Fruit fly (Drosophila melanogaster) whole organism, prepupa: ENCODE measurements around the gene CG7920.

Experiments used
- Blimp-1 ChIP-seq: fragments of 200-800 bp; sonication (Bioruptor generic); optimal IDR thresholded peaks from 3 replicates; lab custom pipeline; 2017; ENCODE audit warnings: missing biosample characterization, missing genetic modification characterization, mild to moderate bottlenecking, moderate library complexity, missing genetic modification reagents
- CG10631 ChIP-seq: fragments of 200-800 bp; sonication (Bioruptor generic); optimal IDR thresholded peaks from 2 replicates; lab custom pipeline; 2016; ENCODE audit warnings: missing biosample characterization, missing genetic modification characterization
- CG10669 ChIP-seq: fragments of 200-800 bp; sonication (Bioruptor generic); optimal IDR thresholded peaks from 3 replicates; lab custom pipeline; 2018; ENCODE audit warnings: missing biosample characterization, mild to moderate bottlenecking, missing genetic modification characterization, moderate library complexity
- CG11762 ChIP-seq: fragments of 200-800 bp; sonication (Bioruptor generic); optimal IDR thresholded peaks from 3 replicates; lab custom pipeline; 2016; ENCODE audit warnings: missing biosample characterization, missing genetic modification characterization; ENCODE audit not compliant: insufficient read depth
- CG15336 ChIP-seq: fragments of 200-800 bp; sonication (Bioruptor generic); IDR thresholded peaks from 2 replicates; pipeline ENCODE4 v1.3.6; 2022; ENCODE audit warnings: missing biosample characterization, missing genetic modification characterization
- CG1621 ChIP-seq: fragments of 200-800 bp; sonication (Bioruptor generic); optimal IDR thresholded peaks from 3 replicates; lab custom pipeline; 2018; ENCODE audit warnings: missing biosample characterization, mild to moderate bottlenecking, missing genetic modification characterization
- CG16779 ChIP-seq: fragments of 200-800 bp; sonication (Bioruptor generic); optimal IDR thresholded peaks from 3 replicates; lab custom pipeline; 2017; ENCODE audit warnings: missing biosample characterization, mild to moderate bottlenecking, missing genetic modification characterization
- CG3032 ChIP-seq: fragments of 200-800 bp; optimal IDR thresholded peaks from 2 replicates; lab custom pipeline; 2019; ENCODE audit warnings: missing biosample characterization, mild to moderate bottlenecking, missing genetic modification characterization, moderate library complexity
- CG31627 ChIP-seq: fragments of 200-800 bp; sonication (Bioruptor generic); optimal IDR thresholded peaks from 3 replicates; lab custom pipeline; 2016; ENCODE audit warnings: missing biosample characterization, missing genetic modification characterization
- CG32006 ChIP-seq: fragments of 200-800 bp; sonication (Bioruptor generic); optimal IDR thresholded peaks from 3 replicates; lab custom pipeline; 2017; ENCODE audit warnings: missing biosample characterization, mild to moderate bottlenecking, missing genetic modification characterization
- CG34406 ChIP-seq: fragments of 200-800 bp; sonication (Bioruptor generic); optimal IDR thresholded peaks from 3 replicates; lab custom pipeline; 2016; ENCODE audit warnings: missing biosample characterization, missing genetic modification characterization
- CG4318 ChIP-seq: fragments of 200-800 bp; sonication (Bioruptor generic); optimal IDR thresholded peaks from 3 replicates; lab custom pipeline; 2017; ENCODE audit warnings: missing biosample characterization, mild to moderate bottlenecking, missing genetic modification characterization
- CG6163 ChIP-seq: fragments of 200-800 bp; sonication (Bioruptor generic); IDR thresholded peaks from 3 replicates; pipeline ENCODE4 v1.3.6; 2022; ENCODE audit warnings: missing biosample characterization, missing genetic modification characterization
- CG6276 ChIP-seq: fragments of 200-800 bp; sonication (Bioruptor generic); optimal IDR thresholded peaks from 2 replicates; lab custom pipeline; 2017; ENCODE audit warnings: missing biosample characterization, mild to moderate bottlenecking, missing genetic modification characterization
- CG6792 ChIP-seq: fragments of 200-800 bp; sonication (Bioruptor generic); optimal IDR thresholded peaks from 3 replicates; lab custom pipeline; 2016; ENCODE audit warnings: missing biosample characterization, missing genetic modification characterization
- CG6808 ChIP-seq: fragments of 200-800 bp; sonication (Bioruptor generic); optimal IDR thresholded peaks from 3 replicates; lab custom pipeline; 2017; ENCODE audit warnings: missing biosample characterization, missing genetic modification characterization, mild to moderate bottlenecking, moderate library complexity, missing genetic modification reagents
- CG6854 ChIP-seq: fragments of 200-800 bp; sonication (Bioruptor generic); optimal IDR thresholded peaks from 2 replicates; lab custom pipeline; 2017; ENCODE audit warnings: missing biosample characterization, mild to moderate bottlenecking, missing genetic modification characterization
- CG8119 ChIP-seq: fragments of 200-800 bp; sonication (Bioruptor generic); IDR thresholded peaks from 3 replicates; pipeline ENCODE4 v1.3.6; 2022; ENCODE audit warnings: missing biosample characterization, missing genetic modification characterization
- CG8319 ChIP-seq: fragments of 200-800 bp; sonication (Bioruptor generic); optimal IDR thresholded peaks from 3 replicates; lab custom pipeline; 2016; ENCODE audit warnings: missing biosample characterization, missing genetic modification characterization
- CG8632 ChIP-seq: fragments of 200-800 bp; sonication (Bioruptor generic); optimal IDR thresholded peaks from 3 replicates; lab custom pipeline; 2016; ENCODE audit warnings: missing biosample characterization, missing genetic modification characterization
- CG9139 ChIP-seq: fragments of 200-800 bp; sonication (Bioruptor generic); optimal IDR thresholded peaks from 3 replicates; lab custom pipeline; 2017; ENCODE audit warnings: missing biosample characterization, mild to moderate bottlenecking, missing genetic modification characterization
- Eip75B ChIP-seq: fragments of 200-800 bp; sonication (Bioruptor generic); optimal IDR thresholded peaks from 3 replicates; lab custom pipeline; 2016; ENCODE audit warnings: missing biosample characterization, missing genetic modification characterization
- Eip78C ChIP-seq: fragments of 200-800 bp; sonication (Bioruptor generic); peaks from one replicate; lab custom pipeline; 2016; ENCODE audit warnings: missing biosample characterization, missing genetic modification characterization
- Eip93F ChIP-seq: fragments of 200-800 bp; sonication (Bioruptor generic); optimal IDR thresholded peaks from 2 replicates; lab custom pipeline; 2016; ENCODE audit warnings: missing biosample characterization, mild to moderate bottlenecking, missing genetic modification characterization
- Gug ChIP-seq: fragments of 200-800 bp; sonication (Bioruptor generic); IDR thresholded peaks from 2 replicates; pipeline ENCODE4 v1.3.6; 2022; ENCODE audit warnings: missing biosample characterization, missing genetic modification characterization
- Hr39 ChIP-seq: fragments of 200-800 bp; sonication (Bioruptor generic); optimal IDR thresholded peaks from 2 replicates; lab custom pipeline; 2016; ENCODE audit warnings: missing biosample characterization, missing genetic modification characterization
- Hr4 ChIP-seq: fragments of 200-800 bp; sonication (Bioruptor generic); optimal IDR thresholded peaks from 3 replicates; lab custom pipeline; 2016; ENCODE audit warnings: missing biosample characterization, missing genetic modification characterization
- Lpt ChIP-seq: fragments of 200-800 bp; sonication (Bioruptor generic); optimal IDR thresholded peaks from 3 replicates; lab custom pipeline; 2016; ENCODE audit warnings: missing biosample characterization, missing genetic modification characterization
- Met ChIP-seq: fragments of 200-800 bp; sonication (Bioruptor generic); optimal IDR thresholded peaks from 3 replicates; lab custom pipeline; 2016; ENCODE audit warnings: missing biosample characterization, missing genetic modification characterization
- OdsH ChIP-seq: fragments of 200-800 bp; sonication (Bioruptor generic); optimal IDR thresholded peaks from 3 replicates; lab custom pipeline; 2016; ENCODE audit warnings: missing biosample characterization, missing genetic modification characterization
- Smox ChIP-seq: fragments of 200-800 bp; sonication (Bioruptor generic); optimal IDR thresholded peaks from 3 replicates; lab custom pipeline; 2016; ENCODE audit warnings: missing biosample characterization, missing genetic modification characterization
- Sox102F ChIP-seq: fragments of 200-800 bp; sonication (Bioruptor generic); optimal IDR thresholded peaks from 2 replicates; lab custom pipeline; 2016; ENCODE audit warnings: missing biosample characterization, mild to moderate bottlenecking, missing genetic modification characterization
- Sox14 ChIP-seq: fragments of 200-800 bp; sonication (Bioruptor generic); optimal IDR thresholded peaks from 3 replicates; lab custom pipeline; 2016; ENCODE audit warnings: missing biosample characterization, missing genetic modification characterization
- Sox15 ChIP-seq: fragments of 200-800 bp; sonication (Bioruptor generic); optimal IDR thresholded peaks from 3 replicates; lab custom pipeline; 2016; ENCODE audit warnings: missing biosample characterization, missing genetic modification characterization
- achi ChIP-seq: fragments of 200-800 bp; sonication (Bioruptor generic); optimal IDR thresholded peaks from 3 replicates; lab custom pipeline; 2016; ENCODE audit warnings: missing biosample characterization, missing genetic modification characterization
- acj6 ChIP-seq: fragments of 200-800 bp; sonication (Bioruptor generic); optimal IDR thresholded peaks from 3 replicates; lab custom pipeline; 2016; ENCODE audit warnings: missing biosample characterization, missing genetic modification characterization
- cyc ChIP-seq: fragments of 200-800 bp; sonication (Bioruptor generic); optimal IDR thresholded peaks from 3 replicates; lab custom pipeline; 2016; ENCODE audit warnings: missing biosample characterization, missing genetic modification characterization
- dac ChIP-seq: fragments of 200-800 bp; sonication (Bioruptor generic); optimal IDR thresholded peaks from 2 replicates; lab custom pipeline; 2017; ENCODE audit warnings: missing biosample characterization, mild to moderate bottlenecking, missing genetic modification characterization
- dsx ChIP-seq: fragments of 200-800 bp; optimal IDR thresholded peaks from 3 replicates; lab custom pipeline; 2019; ENCODE audit warnings: missing biosample characterization, mild to moderate bottlenecking, missing genetic modification characterization, moderate library complexity; ENCODE audit not compliant: poor library complexity, severe bottlenecking
- esn ChIP-seq: fragments of 200-800 bp; sonication (Bioruptor generic); optimal IDR thresholded peaks from 2 replicates; lab custom pipeline; 2016; ENCODE audit warnings: missing biosample characterization, mild to moderate bottlenecking, missing genetic modification characterization, moderate library complexity
- fd59A ChIP-seq: fragments of 200-800 bp; sonication (Bioruptor generic); optimal IDR thresholded peaks from 2 replicates; lab custom pipeline; 2017; ENCODE audit warnings: missing biosample characterization, mild to moderate bottlenecking, missing genetic modification characterization, missing genetic modification reagents
- fd85E ChIP-seq: fragments of 200-800 bp; sonication (Bioruptor generic); optimal IDR thresholded peaks from 3 replicates; lab custom pipeline; 2016; ENCODE audit warnings: missing biosample characterization, missing genetic modification characterization
- fkh ChIP-seq: fragments of 200-800 bp; sonication (Bioruptor generic); optimal IDR thresholded peaks from 3 replicates; lab custom pipeline; 2017; ENCODE audit warnings: missing biosample characterization, mild to moderate bottlenecking, missing genetic modification characterization, moderate library complexity
- lz ChIP-seq: fragments of 200-800 bp; sonication (Bioruptor generic); optimal IDR thresholded peaks from 3 replicates; lab custom pipeline; 2016; ENCODE audit warnings: missing biosample characterization, missing genetic modification characterization
- net ChIP-seq: fragments of 200-800 bp; sonication (Bioruptor generic); optimal IDR thresholded peaks from 3 replicates; lab custom pipeline; 2016; ENCODE audit warnings: missing biosample characterization, missing genetic modification characterization
- pdm3 ChIP-seq: fragments of 200-800 bp; sonication (Bioruptor generic); optimal IDR thresholded peaks from 3 replicates; lab custom pipeline; 2016; ENCODE audit warnings: missing biosample characterization, missing genetic modification characterization
- salr ChIP-seq, 2 experiments: fragments of 200-800 bp; sonication (Bioruptor generic); optimal IDR thresholded peaks; 3 replicates each; lab custom pipeline; 2016 to 2018; ENCODE audit warnings: missing biosample characterization in 2 of 2, missing genetic modification characterization in 2 of 2, mild to moderate bottlenecking in 1 of 2
- spab ChIP-seq: fragments of 200-800 bp; sonication (Bioruptor generic); optimal IDR thresholded peaks from 2 replicates; lab custom pipeline; 2017; ENCODE audit warnings: missing biosample characterization, mild to moderate bottlenecking, missing genetic modification characterization, missing genetic modification reagents
- ss ChIP-seq, 2 experiments: fragments of 200-800 bp; sonication (Bioruptor generic); optimal IDR thresholded peaks; 2 replicates in 1 of 2; 3 replicates in 1 of 2; lab custom pipeline; 2017 to 2018; ENCODE audit warnings: mild to moderate bottlenecking in 2 of 2, missing biosample characterization in 2 of 2, missing genetic modification characterization in 2 of 2, moderate library complexity in 1 of 2
- svp ChIP-seq: fragments of 200-800 bp; sonication (Bioruptor generic); peaks from one replicate; lab custom pipeline; 2016; ENCODE audit warnings: missing biosample characterization, missing genetic modification characterization
- topi ChIP-seq: fragments of 200-800 bp; sonication (Bioruptor generic); optimal IDR thresholded peaks from 3 replicates; lab custom pipeline; 2016; ENCODE audit warnings: missing biosample characterization, missing genetic modification characterization
- vri ChIP-seq: fragments of 200-800 bp; sonication (Bioruptor generic); optimal IDR thresholded peaks from 3 replicates; lab custom pipeline; 2016; ENCODE audit warnings: missing biosample characterization, mild to moderate bottlenecking, missing genetic modification characterization

Gene CG7920

DNA sequence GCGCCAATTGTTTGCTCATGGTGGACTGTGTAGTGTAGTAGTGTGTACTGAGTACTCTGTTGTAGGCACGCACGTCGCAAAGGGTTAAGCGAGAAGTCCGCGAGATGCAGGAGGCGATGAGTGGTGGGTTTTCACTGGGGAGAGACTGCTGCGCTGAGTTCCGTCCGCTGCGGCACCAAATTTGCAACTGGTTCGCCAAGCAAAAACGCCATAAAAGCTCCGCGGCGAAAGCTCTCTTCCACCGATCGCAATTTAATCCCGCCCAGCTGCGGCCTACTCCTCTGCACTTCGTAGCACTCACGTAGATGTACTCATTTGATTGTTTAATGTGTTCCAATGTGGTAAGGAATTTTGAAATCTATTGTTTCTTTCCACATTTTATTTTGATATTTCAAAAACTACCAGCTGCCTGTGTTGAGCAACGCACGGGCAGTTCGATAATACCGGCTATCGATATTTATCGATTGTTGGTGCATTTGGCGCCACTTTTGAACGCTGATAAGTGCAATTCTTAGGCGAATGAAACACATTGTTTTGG lies at the start of gene CG7920:
Gene CG7920 (minus strand): TSS at position 308 of the 538 bp plus-strand sequence.
- TF ChIP-seq cyc (GFP tag; lab: Kevin White, UChicago) (peak; percentile 13), Smox (no peak), CG8319 (no peak), CG34406 (GFP tag; lab: Kevin White, UChicago) (peak; percentile 7), Hr39 (no peak), Gug (no peak), Blimp-1 (GFP tag; lab: Kevin White, UChicago) (no peak), net (peak; percentile 45), achi (GFP tag; lab: Kevin White, UChicago) (no peak), Lpt (GFP tag; lab: Kevin White, UChicago) (no peak), topi (GFP tag; lab: Kevin White, UChicago) (peak; percentile 14), Sox102F (peak; percentile 25), CG11762 (no peak), dsx (GFP tag; lab: Kevin White, UChicago) (peak; percentile 42), Eip75B (GFP tag; lab: Kevin White, UChicago) (peak; percentile 42), CG9139 (peak; percentile 66), fd59A (GFP tag; lab: Kevin White, UChicago) (no peak), CG10669 (GFP tag; lab: Kevin White, UChicago) (no peak), svp (GFP tag; lab: Kevin White, UChicago) (peak; percentile 44), CG6276 (peak; percentile 44), Eip78C (GFP tag; lab: Kevin White, UChicago) (peak; percentile 75), CG31627 (peak; percentile 10), acj6 (GFP tag; lab: Kevin White, UChicago) (no peak), CG6792 (GFP tag; lab: Kevin White, UChicago) (peak; percentile 16), Met (GFP tag; lab: Kevin White, UChicago) (no peak), OdsH (no peak), CG32006 (GFP tag; lab: Kevin White, UChicago) (peak; percentile 12), CG8119 (peak; percentile 60; the same call in 2 of the 3 replicates), CG8632 (GFP tag; lab: Kevin White, UChicago) (no peak), Eip93F (GFP tag; lab: Kevin White, UChicago) (no peak), vri (GFP tag; lab: Kevin White, UChicago) (peak; percentile 71), Sox14 (no peak), CG15336 (GFP tag; lab: Robert Waterston, UW) (peak; percentile 46; the same call in 1 of the 2 replicates), fkh (GFP tag; lab: Kevin White, UChicago) (peak; percentile 7), CG6808 (GFP tag; lab: Kevin White, UChicago) (peak; percentile 31), esn (GFP tag; lab: Kevin White, UChicago) (peak; percentile 50), spab (GFP tag; lab: Kevin White, UChicago) (no peak), Hr4 (GFP tag; lab: Kevin White, UChicago) (no peak), ss (GFP tag; optimal IDR thresholded peaks at IDR 0.05; lab: Kevin White, UChicago) (peak; percentile 65 to 68), CG1621 (tag; lab: Kevin White, UChicago) (peak; percentile 61), CG6163 (GFP tag; lab: Robert Waterston, UW) (peak; percentile 61; the same call in 2 of the 3 replicates), CG3032 (tag; lab: Kevin White, UChicago) (no peak), lz (GFP tag; lab: Kevin White, UChicago) (peak; percentile 39), salr (GFP tag; optimal IDR thresholded peaks at IDR 0.05; lab: Kevin White, UChicago) (no peak), dac (GFP tag; lab: Kevin White, UChicago) (no peak), Sox15 (GFP tag; lab: Kevin White, UChicago) (no peak), pdm3 (GFP tag; lab: Kevin White, UChicago) (no peak), CG4318 (no peak), CG10631 (GFP tag; lab: Kevin White, UChicago) (no peak), fd85E (GFP tag; lab: Kevin White, UChicago) (no peak), CG16779 (peak; percentile 52), CG6854 (GFP tag; lab: Kevin White, UChicago) (peak; percentile 73)
